Worm (Caenorhabditis elegans) whole organism, midembryonic: ENCODE results near the gene nhr-218.

Experiments used
- cog-1 ChIP-seq: sonication (generic microtip); optimal IDR thresholded peaks from 2 replicates; lab custom pipeline; 2016; ENCODE audit warnings: missing genetic modification characterization, missing compliant biosample characterization
- tab-1 ChIP-seq: fragments of 200-800 bp; sonication (Bioruptor generic); IDR thresholded peaks from 2 replicates; pipeline ENCODE4 v1.3.6; 2022; ENCODE audit warnings: missing genetic modification characterization, missing compliant biosample characterization
- ztf-23 ChIP-seq: fragments of 200-800 bp; sonication (Bioruptor generic); IDR thresholded peaks from 2 replicates; pipeline ENCODE4 v1.3.6; 2022; ENCODE audit warnings: missing genetic modification reagents, missing genetic modification characterization, missing compliant biosample characterization
- ztf-29 ChIP-seq: fragments of 200-800 bp; sonication (Bioruptor generic); IDR thresholded peaks from 2 replicates; pipeline ENCODE4 v1.3.6; 2022; ENCODE audit warnings: missing genetic modification reagents, missing genetic modification characterization, missing compliant biosample characterization

- TF ChIP-seq ztf-23 (GFP tag; lab: Robert Waterston, UW) (no peak), cog-1 (no peak), ztf-29 (no peak), tab-1 (no peak)
Observed at ce11 chrV:16300276-16300675, 42.0 kb downstream of the nhr-218 start, which contains the start of gene srbc-82.
